Worm (Caenorhabditis elegans) whole organism, L4/young adult: ENCODE data around the gene C49A9.5.
"Not testable (repeated sequence)": the region's sequence is repeated elsewhere in the genome, so short reads cannot be mapped to it uniquely, and the experiment has no call there.

ENCODE experiments used
- W03F9.2 ChIP-seq: fragments of 150-350 bp; optimal IDR thresholded peaks from 2 replicates; lab custom pipeline; 2014; ENCODE audit warnings: missing biosample characterization, missing genetic modification characterization
- dao-5 ChIP-seq: sonication (generic microtip); optimal IDR thresholded peaks from 2 replicates; lab custom pipeline; 2016; ENCODE audit warnings: missing genotype, missing genetic modification characterization, moderate library complexity, missing compliant biosample characterization
- him-1 ChIP-seq: sonication (generic microtip); optimal IDR thresholded peaks from 2 replicates; lab custom pipeline; 2016; ENCODE audit warnings: missing genotype, missing genetic modification reagents, missing genetic modification characterization, missing compliant biosample characterization

The C49A9.5 gene

DNA sequence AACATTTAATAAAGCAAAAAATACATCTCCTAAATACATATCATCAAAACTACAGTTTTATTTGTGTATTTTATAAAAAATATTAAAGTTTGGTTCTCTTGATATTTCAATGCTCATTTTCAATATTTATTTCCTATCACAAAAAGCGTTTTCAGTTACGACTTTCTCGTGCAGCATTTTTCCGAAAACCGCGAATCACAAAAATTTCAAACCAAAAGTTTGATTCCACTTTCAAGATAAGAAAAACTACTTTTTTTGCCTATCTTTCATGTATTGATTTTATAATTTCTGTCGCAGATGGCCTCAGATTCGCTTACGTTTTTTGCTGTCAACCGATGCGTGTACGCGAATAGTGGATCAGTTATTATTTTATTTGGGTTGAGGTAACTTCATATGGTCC is 6.0 kb downstream of the C49A9.5 start, which contains the start of gene C49A9.4:
C49A9.4 (plus strand) TSS at position 265 of the 400 bp plus-strand sequence.
- TF ChIP-seq W03F9.2, result no peak
- TF ChIP-seq him-1 (tag; lab: Kevin White, UChicago), result no peak
- TF ChIP-seq dao-5 (tag; lab: Kevin White, UChicago), result no peak

DNA sequence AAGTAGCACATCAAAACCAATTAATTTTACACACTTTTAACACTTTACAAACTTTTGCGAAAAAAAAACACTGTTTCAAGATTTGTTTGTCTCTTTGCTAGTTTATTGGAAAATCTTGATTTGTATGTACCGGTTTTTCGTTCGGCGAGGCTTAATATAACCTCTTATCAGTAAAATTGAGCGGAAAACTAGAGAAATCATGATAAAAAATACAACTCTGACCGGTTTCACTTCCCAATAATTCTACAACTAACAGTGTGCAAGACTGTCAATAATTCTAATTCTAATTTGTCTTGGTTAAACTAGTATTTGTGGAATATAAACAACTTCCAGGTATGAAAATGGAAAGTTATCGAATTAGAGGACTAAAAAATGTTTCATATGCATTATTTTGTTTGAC is 8.4 kb downstream of the C49A9.5 start, which contains the start of gene C49A9.3:
C49A9.3 (plus strand) TSS at position 212 of the 400 bp plus-strand sequence.
- no peak for TF ChIP-seq dao-5 (tag; lab: Kevin White, UChicago)
- TF ChIP-seq W03F9.2, result no peak
- TF ChIP-seq him-1 (tag; lab: Kevin White, UChicago), result no peak

DNA sequence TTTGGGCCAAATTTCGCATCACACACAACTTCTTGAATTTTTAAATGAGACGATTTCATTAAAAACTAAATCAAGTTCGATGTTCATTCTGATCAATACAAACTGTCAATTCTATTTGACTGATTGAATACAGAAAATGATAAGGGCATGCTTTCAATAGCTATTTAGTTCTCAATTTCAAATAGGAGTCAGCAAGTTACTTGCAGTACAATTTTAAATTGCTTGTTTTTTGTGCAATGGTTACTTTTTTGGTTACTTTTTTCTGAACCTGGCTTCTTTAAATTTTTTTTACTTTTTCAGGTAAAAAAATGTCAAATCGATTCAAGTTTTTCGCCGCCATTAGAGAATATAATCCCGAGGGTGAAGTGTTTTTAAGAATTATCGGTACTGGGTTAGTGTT is 11.7 kb downstream of the C49A9.5 start, which contains the start of gene C49A9.2:
C49A9.2 (plus strand) TSS at position 301 of the 400 bp plus-strand sequence.
- TF ChIP-seq W03F9.2 (no peak), dao-5 (tag; lab: Kevin White, UChicago) (no peak), him-1 (tag; lab: Kevin White, UChicago) (no peak)

DNA sequence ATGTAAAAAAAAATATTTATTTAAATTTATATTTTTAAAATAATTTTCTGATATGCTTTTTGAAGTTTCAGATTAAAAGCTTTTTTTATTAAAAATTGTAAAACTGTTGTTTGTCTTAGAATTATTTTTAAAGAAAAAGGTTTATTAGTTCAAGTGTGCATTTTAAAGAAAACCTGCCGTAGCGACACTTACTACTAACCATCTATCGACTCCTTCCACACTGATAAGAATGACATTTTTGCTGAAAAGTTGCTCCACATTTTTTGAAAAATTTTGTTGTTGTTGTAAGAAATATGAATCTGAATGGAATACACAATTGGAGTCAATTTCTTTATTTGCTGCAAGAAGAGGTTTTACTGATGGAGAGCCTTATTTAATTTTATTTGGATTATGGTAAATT is 14.5 kb downstream of the C49A9.5 start, which contains the start of gene C49A9.1:
C49A9.1 (plus strand) TSS at position 217 of the 400 bp plus-strand sequence.
- no peak for TF ChIP-seq him-1 (tag; lab: Kevin White, UChicago)
- no peak for TF ChIP-seq W03F9.2
- TF ChIP-seq dao-5 (tag; lab: Kevin White, UChicago), result no peak

DNA sequence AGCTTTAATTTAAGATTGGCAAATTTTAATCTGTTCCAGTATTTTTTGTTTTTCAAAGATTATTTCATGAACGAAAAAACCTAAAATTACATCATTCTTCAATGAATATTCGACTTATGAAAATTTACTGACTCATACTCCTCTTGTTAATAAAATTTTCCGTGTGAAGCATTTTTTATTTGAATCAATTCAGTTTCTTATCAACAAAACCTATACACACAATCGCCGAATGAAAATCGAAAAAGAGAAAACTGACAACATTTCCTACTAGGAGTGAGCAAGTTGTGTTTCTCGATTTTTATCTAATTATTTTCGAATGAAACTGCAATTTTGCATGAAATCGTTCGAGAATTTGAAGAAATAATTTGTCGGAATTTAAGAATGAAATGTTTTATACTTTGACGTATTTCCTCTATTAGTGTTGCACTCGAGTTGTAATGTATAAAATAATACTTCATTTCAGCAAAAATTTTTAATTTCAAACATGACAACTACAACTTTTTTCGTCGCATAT is 17.1 kb downstream of the C49A9.5 start, which contains the start of gene F58F9.4:
F58F9.4 (plus strand) TSS at position 464 of the 514 bp plus-strand sequence.
- TF ChIP-seq him-1 (tag; lab: Kevin White, UChicago) (no peak), W03F9.2 (no peak), dao-5 (tag; lab: Kevin White, UChicago) (no peak)

DNA sequence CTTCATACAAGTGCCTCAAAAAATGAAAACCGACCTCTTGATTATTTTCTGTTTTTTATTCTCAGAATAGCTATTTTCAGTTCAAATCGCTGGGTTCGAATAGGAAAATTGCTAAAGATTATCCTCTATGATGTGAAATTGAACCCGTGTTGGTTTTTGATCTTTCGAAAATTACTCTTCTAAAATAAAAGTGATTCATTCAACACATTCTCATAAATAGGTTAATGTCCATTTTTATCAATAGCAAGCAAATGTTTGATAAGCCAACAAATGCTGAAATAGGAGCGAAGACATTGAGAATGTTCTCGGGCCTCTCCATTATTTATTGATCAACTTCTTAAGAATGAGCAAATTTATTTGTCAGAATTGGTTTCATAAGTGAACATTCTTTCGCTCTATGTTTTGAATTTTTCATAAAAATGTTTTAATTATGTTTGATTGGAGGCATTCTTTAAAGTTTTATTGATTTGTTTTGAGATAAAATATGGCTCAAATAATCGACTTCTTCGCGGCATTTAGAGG is 19.4 kb downstream of the C49A9.5 start, which contains the start of gene F58F9.3:
F58F9.3 (plus strand) TSS at position 472 of the 522 bp plus-strand sequence.
- TF ChIP-seq him-1 (tag; lab: Kevin White, UChicago) (no peak), dao-5 (tag; lab: Kevin White, UChicago) (no peak), W03F9.2 (no peak)

DNA sequence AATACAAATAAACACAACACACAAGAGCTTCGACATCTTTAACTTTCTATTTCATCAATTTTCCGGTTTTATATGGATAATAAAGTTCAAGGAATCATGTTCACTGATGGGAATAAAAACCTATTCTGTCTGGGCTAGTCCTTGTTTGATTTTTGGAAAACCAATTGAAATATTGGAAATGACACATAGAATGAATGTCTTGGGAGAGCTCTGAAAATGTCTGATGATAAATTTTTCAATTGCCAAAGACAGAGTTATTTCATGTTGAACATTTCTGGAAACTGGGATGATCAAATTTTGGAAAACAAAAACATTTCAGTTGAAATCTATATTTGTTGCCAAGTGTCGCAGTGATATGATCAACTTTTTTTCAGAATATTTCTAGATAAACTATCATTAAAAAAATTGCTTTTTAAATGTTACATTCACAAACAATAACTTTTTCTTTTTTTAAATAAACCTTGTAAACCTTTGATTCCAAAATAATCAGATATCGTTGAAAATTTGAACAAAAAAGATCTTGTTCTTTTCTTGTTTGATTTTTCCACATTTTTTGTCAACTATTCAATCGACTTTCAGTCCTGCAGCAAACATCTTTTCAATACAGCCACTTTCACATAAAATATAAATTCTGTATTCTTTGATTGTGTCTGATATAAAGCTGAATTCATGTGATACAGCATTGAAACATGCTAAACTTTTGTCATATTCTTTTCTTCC is 24.2 kb downstream of the C49A9.5 start, which contains the start of the genes F58F9.6 and F58F9.8:
F58F9.6 (minus strand) TSS at position 101 of the 720 bp plus-strand sequence.
F58F9.8 (plus strand) TSS at position 670 of the 720 bp plus-strand sequence.
- TF ChIP-seq W03F9.2, result no peak
- TF ChIP-seq him-1 (tag; lab: Kevin White, UChicago), result no peak
- TF ChIP-seq dao-5 (tag; lab: Kevin White, UChicago), result no peak

DNA sequence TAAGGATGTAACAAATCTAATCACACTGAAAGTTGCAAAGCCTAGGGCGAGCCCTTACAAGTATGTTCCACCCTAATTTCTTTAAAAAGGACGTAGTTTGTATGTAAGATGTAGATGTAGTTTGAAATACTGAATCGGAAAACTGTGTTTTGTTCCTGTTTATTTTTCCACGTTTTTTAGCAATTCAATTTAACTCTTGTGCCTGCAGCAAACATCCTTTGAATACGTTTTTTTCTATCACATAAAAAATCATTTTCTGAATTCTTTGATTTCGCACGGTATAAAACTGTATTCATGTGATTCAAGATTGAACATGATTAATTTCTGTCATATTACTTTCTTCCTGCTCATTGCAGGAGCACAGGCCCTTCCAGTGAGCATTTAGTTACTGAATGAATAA is 26.5 kb downstream of the C49A9.5 start, which contains the start of gene F58F9.9:
F58F9.9 (plus strand) TSS at position 301 of the 400 bp plus-strand sequence.
- TF ChIP-seq W03F9.2 (no peak), dao-5 (tag; lab: Kevin White, UChicago) (no peak), him-1 (tag; lab: Kevin White, UChicago) (no peak)

DNA sequence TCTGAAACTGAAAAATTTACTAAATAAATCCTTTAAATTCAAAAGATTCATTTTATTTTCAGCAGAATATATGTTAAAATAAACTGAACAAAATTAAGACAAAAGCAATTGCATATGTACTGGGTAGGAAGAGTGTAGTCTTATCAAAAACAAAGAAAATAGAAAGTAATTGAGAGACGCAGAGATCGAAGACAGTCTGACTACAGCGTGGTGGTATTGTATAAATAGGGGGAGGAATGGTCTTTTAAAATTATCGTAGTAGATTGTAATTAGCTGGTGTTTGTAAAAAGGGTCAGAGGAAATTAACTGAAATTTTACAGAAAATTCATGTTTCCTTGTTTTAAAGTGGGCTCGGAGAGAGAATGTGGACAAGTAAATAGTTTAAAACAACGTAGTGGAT is 35.0 kb downstream of the C49A9.5 start, which contains the start of gene acox-3:
acox-3 (minus strand) TSS at position 7 of the 400 bp plus-strand sequence.
- TF ChIP-seq W03F9.2, result no peak

DNA sequence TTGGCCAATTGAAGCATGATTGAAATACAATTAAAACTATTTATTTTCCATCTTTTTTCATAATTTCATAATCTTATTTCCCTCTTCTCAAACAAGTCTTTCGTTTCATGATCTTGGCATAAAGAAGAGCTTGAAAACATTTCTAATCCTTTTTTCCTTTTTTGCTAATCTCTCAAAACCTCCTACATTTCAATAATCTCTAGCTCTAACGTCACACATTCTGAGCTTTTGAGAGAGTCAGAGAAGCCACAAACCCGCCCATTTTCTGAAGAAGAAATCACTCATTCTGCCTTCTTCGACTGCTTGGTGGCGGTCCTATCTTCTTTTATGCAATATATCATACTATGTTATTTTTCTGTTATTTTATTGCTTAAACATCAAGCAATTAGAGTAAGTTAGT is 36.1 kb downstream of the C49A9.5 start, which contains the start of gene F58F9.1:
F58F9.1 (plus strand) TSS at position 251 of the 400 bp plus-strand sequence.
- no peak for TF ChIP-seq W03F9.2
- no peak for TF ChIP-seq dao-5 (tag; lab: Kevin White, UChicago)
- no peak for TF ChIP-seq him-1 (tag; lab: Kevin White, UChicago)

DNA sequence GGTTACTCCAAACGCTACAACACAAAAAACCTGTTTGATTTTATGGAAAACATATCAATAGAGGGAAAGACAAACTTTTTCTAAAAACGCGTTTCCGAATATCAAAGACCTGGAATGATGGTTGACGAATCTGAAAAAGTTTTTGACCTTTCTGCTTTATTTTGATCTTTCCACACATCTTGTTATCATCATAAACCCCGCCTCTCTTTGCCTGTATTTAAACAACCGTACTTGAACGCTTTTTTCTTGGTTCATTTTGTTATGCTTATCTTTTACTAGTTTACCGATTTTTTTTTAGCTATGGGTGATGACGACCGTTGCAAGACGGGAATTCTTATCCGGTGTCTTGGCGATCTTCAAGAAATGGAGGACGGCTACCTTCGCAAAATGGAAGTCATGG is 39.5 kb downstream of the C49A9.5 start, which contains the start of gene T13A10.2:
T13A10.2 (plus strand) TSS at position 301 of the 400 bp plus-strand sequence.
- not testable (repeated sequence) for TF ChIP-seq him-1 (tag; lab: Kevin White, UChicago); W03F9.2; dao-5 (tag; lab: Kevin White, UChicago)

DNA sequence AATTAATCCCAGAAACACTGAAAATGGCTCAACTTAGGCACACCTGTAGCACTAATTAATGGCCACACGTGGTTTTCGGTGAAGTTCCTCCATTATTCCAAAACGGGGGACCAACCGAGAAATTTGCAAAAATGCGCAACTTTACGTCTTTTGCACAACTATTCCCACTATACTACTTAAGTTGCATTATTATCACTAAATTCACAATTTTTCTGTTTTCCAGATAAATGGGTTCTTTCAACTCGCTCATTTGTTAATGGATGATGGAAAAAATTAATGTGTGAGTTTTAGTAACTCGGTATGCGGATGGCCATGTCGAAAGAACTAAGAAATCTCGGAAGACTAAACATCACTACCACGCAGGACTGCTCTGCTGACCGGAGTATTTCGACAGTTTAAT is 41.2 kb downstream of the C49A9.5 start, which contains the start of gene T13A10.64:
T13A10.64 (plus strand) TSS at position 301 of the 400 bp plus-strand sequence.
- TF ChIP-seq W03F9.2 (no peak), dao-5 (tag; lab: Kevin White, UChicago) (no peak), him-1 (tag; lab: Kevin White, UChicago) (no peak)

DNA sequence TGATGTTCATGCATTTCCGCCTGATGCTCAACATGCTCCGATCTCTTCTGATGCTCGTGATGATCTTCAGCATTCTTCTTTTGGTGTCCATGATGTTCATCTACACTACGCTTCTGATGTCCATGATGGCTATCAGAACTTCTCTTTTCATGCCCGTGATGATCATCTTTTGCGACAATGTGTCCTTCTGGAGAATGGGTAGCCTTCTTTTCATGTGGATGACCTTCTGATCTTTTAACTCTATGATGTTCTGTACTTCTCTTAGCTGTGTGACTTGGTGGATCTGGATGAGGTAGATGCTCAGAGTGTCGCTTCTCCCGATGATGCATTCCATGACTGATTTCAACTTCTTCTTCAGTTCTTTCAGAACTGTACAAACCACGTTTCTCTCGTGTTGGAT is 45.5 kb downstream of the C49A9.5 start:
- TF ChIP-seq dao-5 (tag; lab: Kevin White, UChicago), result no peak
- no peak for TF ChIP-seq W03F9.2
- TF ChIP-seq him-1 (tag; lab: Kevin White, UChicago), result no peak
